Worm (Caenorhabditis elegans) whole organism, early embryonic: ENCODE measurements around the gene ZK622.4.

ENCODE experiments used
- B0310.2 ChIP-seq: sonication (generic microtip); optimal IDR thresholded peaks from 2 replicates; lab custom pipeline; 2016; ENCODE audit warnings: mild to moderate bottlenecking, missing genetic modification characterization, missing compliant biosample characterization
- ama-1 ChIP-seq: fragments of 150-350 bp; optimal IDR thresholded peaks from 2 replicates; lab custom pipeline; 2014
- ceh-13 ChIP-seq: fragments of 200-800 bp; sonication (Bioruptor generic); optimal IDR thresholded peaks from 2 replicates; lab custom pipeline; 2018; ENCODE audit warnings: mild to moderate bottlenecking, missing genetic modification characterization, missing compliant biosample characterization
- flt-1 ChIP-seq: fragments of 200-800 bp; sonication (Bioruptor generic); IDR thresholded peaks from 2 replicates; pipeline ENCODE4 v1.3.6; 2022; ENCODE audit warnings: missing genetic modification characterization, missing compliant biosample characterization
- hmbx-1 ChIP-seq: sonication (generic microtip); optimal IDR thresholded peaks from 2 replicates; lab custom pipeline; 2016; ENCODE audit warnings: mild to moderate bottlenecking, missing genetic modification characterization, missing compliant biosample characterization
- hnd-1 ChIP-seq: sonication (generic microtip); optimal IDR thresholded peaks from 2 replicates; lab custom pipeline; 2016; ENCODE audit warnings: missing genetic modification characterization, missing compliant biosample characterization
- pes-1 ChIP-seq: fragments of 200-800 bp; sonication (Bioruptor generic); IDR thresholded peaks from 2 replicates; pipeline ENCODE4 v1.3.6; 2022; ENCODE audit warnings: missing genetic modification reagents, missing genetic modification characterization, missing compliant biosample characterization
- sea-1 ChIP-seq: fragments of 200-800 bp; sonication (Bioruptor generic); conservative IDR thresholded peaks from 2 replicates; pipeline ENCODE4 v1.3.6; 2022; ENCODE audit warnings: missing genetic modification characterization, missing compliant biosample characterization
- tbx-11 ChIP-seq: fragments of 200-800 bp; sonication (Bioruptor generic); IDR thresholded peaks from 2 replicates; pipeline ENCODE4 v1.3.6; 2022; ENCODE audit warnings: missing genetic modification characterization, missing compliant biosample characterization
- tbx-37 ChIP-seq: fragments of 200-800 bp; sonication (Bioruptor generic); conservative IDR thresholded peaks from 2 replicates; pipeline ENCODE4 v1.3.6; 2022; ENCODE audit warnings: missing genetic modification reagents, missing genetic modification characterization, missing compliant biosample characterization

DNA sequence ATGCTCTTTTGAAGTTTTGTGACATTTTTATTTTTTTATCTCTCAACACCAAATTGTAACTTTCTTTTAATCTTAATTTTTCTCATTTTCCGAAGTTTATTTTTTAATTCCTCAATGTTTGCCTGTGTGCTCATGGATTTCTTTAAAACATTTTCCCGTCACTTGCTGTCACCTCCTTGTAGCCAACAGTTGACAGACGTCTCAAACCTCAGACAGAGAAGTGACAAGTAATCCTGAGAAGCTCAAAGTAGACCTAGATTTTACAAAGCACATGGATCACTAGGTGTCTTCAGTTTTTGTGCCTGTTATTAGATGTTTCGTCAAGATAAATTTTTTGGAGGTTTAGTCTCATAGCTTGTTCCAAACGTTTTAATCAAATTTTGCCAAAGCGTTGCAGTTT is 17.2 kb downstream of the ZK622.4 start:
- no peak for TF ChIP-seq pes-1 (GFP tag; lab: Robert Waterston, UW)
- no peak for TF ChIP-seq B0310.2 (tag; lab: Kevin White, UChicago)
- TF ChIP-seq ama-1 (lab: Kevin White, UChicago), result no peak
- TF ChIP-seq hnd-1, result no peak
- TF ChIP-seq flt-1 (GFP tag; lab: Robert Waterston, UW), result no peak
- no peak for TF ChIP-seq ceh-13 (GFP tag; lab: Kevin White, UChicago)
- no peak for TF ChIP-seq hmbx-1 (tag; lab: Kevin White, UChicago)
- TF ChIP-seq sea-1, result no peak
- TF ChIP-seq tbx-37 (GFP tag; lab: Robert Waterston, UW), result no peak
- no peak for TF ChIP-seq tbx-11 (GFP tag; lab: Robert Waterston, UW)
